Fruit fly (Drosophila melanogaster) whole organism, embryonic: ENCODE results near the gene sti.

Experiments used
- Aef1 ChIP-seq: fragments of 200-800 bp; sonication (Bioruptor generic); IDR thresholded peaks from 3 replicates; pipeline ENCODE4 v1.3.6; 2022; ENCODE audit warnings: missing biosample characterization, missing genetic modification characterization
- CG1024 ChIP-seq: fragments of 200-800 bp; sonication (Bioruptor generic); IDR thresholded peaks from 2 replicates; pipeline ENCODE4 v1.3.6; 2022; ENCODE audit warnings: missing biosample characterization, missing genetic modification characterization
- CG12104 ChIP-seq: fragments of 200-800 bp; sonication (Bioruptor generic); optimal IDR thresholded peaks from 3 replicates; lab custom pipeline; 2016; ENCODE audit warnings: missing biosample characterization, missing genetic modification characterization
- CG1233 ChIP-seq: fragments of 200-800 bp; sonication (Bioruptor generic); optimal IDR thresholded peaks from 4 replicates; lab custom pipeline; 2018; ENCODE audit warnings: missing biosample characterization, mild to moderate bottlenecking, missing genetic modification characterization
- CG13296 ChIP-seq: fragments of 200-800 bp; sonication (Bioruptor generic); optimal IDR thresholded peaks from 3 replicates; lab custom pipeline; 2018; ENCODE audit warnings: missing biosample characterization, mild to moderate bottlenecking, missing genetic modification characterization
- CG15011 ChIP-seq: fragments of 200-800 bp; sonication (Bioruptor generic); optimal IDR thresholded peaks from 3 replicates; lab custom pipeline; 2018; ENCODE audit warnings: missing biosample characterization, mild to moderate bottlenecking, missing genetic modification characterization
- CG15696 ChIP-seq: fragments of 200-800 bp; sonication (Bioruptor generic); optimal IDR thresholded peaks from 2 replicates; lab custom pipeline; 2019; ENCODE audit warnings: missing biosample characterization, mild to moderate bottlenecking, missing genetic modification characterization, moderate library complexity
- CG18011 ChIP-seq: fragments of 200-800 bp; sonication (Bioruptor generic); optimal IDR thresholded peaks from 2 replicates; lab custom pipeline; 2017; ENCODE audit warnings: missing biosample characterization, missing genetic modification characterization, mild to moderate bottlenecking, moderate library complexity, missing genotype
- CG18619 ChIP-seq: fragments of 200-800 bp; sonication (Bioruptor generic); optimal IDR thresholded peaks from 3 replicates; lab custom pipeline; 2017; ENCODE audit warnings: missing biosample characterization, mild to moderate bottlenecking, missing genetic modification characterization
- CG2116 ChIP-seq: fragments of 200-800 bp; sonication (Bioruptor generic); optimal IDR thresholded peaks from 3 replicates; lab custom pipeline; 2018; ENCODE audit warnings: missing biosample characterization, mild to moderate bottlenecking, missing genetic modification characterization
- CG2129 ChIP-seq: fragments of 200-800 bp; sonication (Bioruptor generic); IDR thresholded peaks from 2 replicates; pipeline ENCODE4 v1.3.6; 2022; ENCODE audit warnings: missing biosample characterization, missing genetic modification characterization; ENCODE audit not compliant: partially characterized antibody
- CG3163 ChIP-seq: fragments of 200-800 bp; sonication (Bioruptor generic); optimal IDR thresholded peaks from 3 replicates; lab custom pipeline; 2016; ENCODE audit warnings: missing biosample characterization, missing genetic modification characterization
- CG32767 ChIP-seq: fragments of 200-800 bp; sonication (Bioruptor generic); IDR thresholded peaks from 2 replicates; pipeline ENCODE4 v1.3.6; 2022; ENCODE audit warnings: missing biosample characterization, missing genetic modification characterization
- CG7372 ChIP-seq: fragments of 200-800 bp; sonication (Bioruptor generic); IDR thresholded peaks from 2 replicates; pipeline ENCODE4 v1.3.6; 2022; ENCODE audit warnings: missing biosample characterization, missing genetic modification characterization
- CG9215 ChIP-seq: fragments of 200-800 bp; sonication (Bioruptor generic); IDR thresholded peaks from 2 replicates; pipeline ENCODE4 v1.3.6; 2022; ENCODE audit warnings: missing biosample characterization, missing genetic modification characterization
- CoRest ChIP-seq: fragments of 200-800 bp; sonication (Bioruptor generic); optimal IDR thresholded peaks from 3 replicates; lab custom pipeline; 2018; ENCODE audit warnings: missing biosample characterization, mild to moderate bottlenecking, missing genetic modification characterization, moderate library complexity
- CrebB ChIP-seq: fragments of 200-800 bp; sonication (Bioruptor generic); optimal IDR thresholded peaks from 3 replicates; lab custom pipeline; 2018; ENCODE audit warnings: missing biosample characterization, mild to moderate bottlenecking, missing genetic modification characterization
- Dbx ChIP-seq: fragments of 200-800 bp; sonication (Bioruptor generic); IDR thresholded peaks from 3 replicates; pipeline ENCODE4 v1.3.6; 2022; ENCODE audit warnings: missing biosample characterization, missing genetic modification characterization
- Eip74EF ChIP-seq, 2 experiments: fragments of 200-800 bp in 1 of 2; fragments of >200 bp in 1 of 2; sonication (Bioruptor generic) in 1 of 2; optimal IDR thresholded peaks; 2 replicates each; lab custom pipeline; 2017 to 2019; ENCODE audit warnings: missing biosample characterization in 2 of 2, missing genetic modification characterization in 2 of 2, mild to moderate bottlenecking in 1 of 2, moderate library complexity in 1 of 2
- Fer3 ChIP-seq: fragments of 200-800 bp; sonication (Bioruptor generic); optimal IDR thresholded peaks from 2 replicates; lab custom pipeline; 2018; ENCODE audit warnings: missing biosample characterization, mild to moderate bottlenecking, missing genetic modification characterization, moderate library complexity
- H2.0 ChIP-seq: fragments of 200-800 bp; sonication (Bioruptor generic); IDR thresholded peaks from 2 replicates; pipeline ENCODE4 v1.3.6; 2022; ENCODE audit warnings: missing biosample characterization, missing genetic modification characterization
- Spps ChIP-seq: fragments of 200-800 bp; sonication (Bioruptor generic); optimal IDR thresholded peaks from 2 replicates; lab custom pipeline; 2018; ENCODE audit warnings: missing biosample characterization, mild to moderate bottlenecking, missing genetic modification characterization
- TFAM ChIP-seq: fragments of 200-800 bp; sonication (Bioruptor generic); optimal IDR thresholded peaks from 2 replicates; lab custom pipeline; 2017; ENCODE audit warnings: missing biosample characterization, missing genetic modification characterization, inconsistent platforms
- Vsx1 ChIP-seq: fragments of 200-800 bp; sonication (Bioruptor generic); optimal IDR thresholded peaks from 2 replicates; lab custom pipeline; 2017; ENCODE audit warnings: missing biosample characterization, mild to moderate bottlenecking, missing genetic modification characterization, missing genetic modification reagents
- abd-A ChIP-seq: fragments of 200-800 bp; sonication (Bioruptor generic); optimal IDR thresholded peaks from 3 replicates; lab custom pipeline; 2019; ENCODE audit warnings: missing biosample characterization, mild to moderate bottlenecking, missing genetic modification characterization, moderate library complexity
- br ChIP-seq: fragments of >200 bp; optimal IDR thresholded peaks from 2 replicates; lab custom pipeline; 2017
- ci ChIP-seq: fragments of 200-800 bp; sonication (Bioruptor generic); IDR thresholded peaks from 3 replicates; pipeline ENCODE4 v1.3.6; 2022; ENCODE audit warnings: missing biosample characterization, missing genetic modification characterization
- corto ChIP-seq: fragments of 200-800 bp; sonication (Bioruptor generic); optimal IDR thresholded peaks from 2 replicates; lab custom pipeline; 2016; ENCODE audit warnings: missing biosample characterization, mild to moderate bottlenecking, missing genetic modification characterization, moderate library complexity
- danr ChIP-seq: fragments of 200-800 bp; sonication (Bioruptor generic); IDR thresholded peaks from 2 replicates; pipeline ENCODE4 v1.3.6; 2022; ENCODE audit warnings: missing biosample characterization, missing genetic modification characterization
- ems ChIP-seq: fragments of 200-800 bp; sonication (Bioruptor generic); optimal IDR thresholded peaks from 3 replicates; lab custom pipeline; 2016; ENCODE audit warnings: missing biosample characterization, missing genetic modification characterization
- en ChIP-seq: fragments of 200-800 bp; sonication (Bioruptor generic); optimal IDR thresholded peaks from 2 replicates; lab custom pipeline; 2016; ENCODE audit warnings: missing biosample characterization, missing genetic modification characterization
- eve ChIP-seq, 2 experiments: fragments of >200 bp; optimal IDR thresholded peaks; 2 replicates each; lab custom pipeline; 2017; ENCODE audit warnings: missing biosample characterization in 2 of 2, missing genetic modification characterization in 2 of 2
- fd64A ChIP-seq: fragments of 200-800 bp; sonication (Bioruptor generic); optimal IDR thresholded peaks from 3 replicates; lab custom pipeline; 2018; ENCODE audit warnings: missing biosample characterization, mild to moderate bottlenecking, missing genetic modification characterization
- fu2 ChIP-seq: fragments of 200-800 bp; sonication (Bioruptor generic); optimal IDR thresholded peaks from 2 replicates; lab custom pipeline; 2016; ENCODE audit warnings: missing biosample characterization, missing genetic modification characterization
- gcm2 ChIP-seq: fragments of 200-800 bp; sonication (Bioruptor generic); optimal IDR thresholded peaks from 2 replicates; lab custom pipeline; 2016; ENCODE audit warnings: missing biosample characterization, missing genetic modification characterization
- gem ChIP-seq: fragments of 200-800 bp; sonication (Bioruptor generic); optimal IDR thresholded peaks from 2 replicates; lab custom pipeline; 2019; ENCODE audit warnings: missing biosample characterization, mild to moderate bottlenecking, missing genetic modification characterization, moderate library complexity
- grn ChIP-seq: fragments of 200-800 bp; sonication (Bioruptor generic); optimal IDR thresholded peaks from 3 replicates; lab custom pipeline; 2017; ENCODE audit warnings: missing biosample characterization, missing genetic modification characterization
- gsb ChIP-seq: fragments of 200-800 bp; sonication (Bioruptor generic); IDR thresholded peaks from 2 replicates; pipeline ENCODE4 v1.3.6; 2022; ENCODE audit warnings: missing biosample characterization, missing genetic modification characterization
- hth ChIP-seq: fragments of >200 bp; optimal IDR thresholded peaks from 2 replicates; lab custom pipeline; 2017; ENCODE audit warnings: inconsistent platforms
- ken ChIP-seq: fragments of 200-800 bp; sonication (Bioruptor generic); IDR thresholded peaks from 3 replicates; pipeline ENCODE4 v1.3.6; 2022; ENCODE audit warnings: missing biosample characterization, missing genetic modification characterization
- klu ChIP-seq: fragments of 200-800 bp; sonication (Bioruptor generic); IDR thresholded peaks from 2 replicates; pipeline ENCODE4 v1.3.6; 2022; ENCODE audit warnings: missing biosample characterization, missing genetic modification characterization
- lmd ChIP-seq: fragments of 200-800 bp; sonication (Bioruptor generic); IDR thresholded peaks from 2 replicates; pipeline ENCODE4 v1.3.6; 2022; ENCODE audit warnings: missing biosample characterization, missing genetic modification characterization
- mam ChIP-seq: fragments of 200-800 bp; sonication (Bioruptor generic); optimal IDR thresholded peaks from 3 replicates; lab custom pipeline; 2016; ENCODE audit warnings: missing biosample characterization, missing genetic modification characterization
- oc ChIP-seq: fragments of 200-800 bp; sonication (Bioruptor generic); optimal IDR thresholded peaks from 2 replicates; lab custom pipeline; 2018; ENCODE audit warnings: missing biosample characterization, mild to moderate bottlenecking, missing genetic modification characterization, moderate library complexity
- psq ChIP-seq: fragments of 200-800 bp; sonication (Bioruptor generic); optimal IDR thresholded peaks from 2 replicates; lab custom pipeline; 2017; ENCODE audit warnings: missing biosample characterization, missing genetic modification characterization
- repo ChIP-seq: fragments of 200-800 bp; sonication (Bioruptor generic); optimal IDR thresholded peaks from 2 replicates; lab custom pipeline; 2016; ENCODE audit warnings: missing biosample characterization, missing genetic modification characterization
- tap ChIP-seq: fragments of 200-800 bp; optimal IDR thresholded peaks from 3 replicates; lab custom pipeline; 2019; ENCODE audit warnings: missing biosample characterization, mild to moderate bottlenecking, missing genetic modification characterization, moderate library complexity
- tll ChIP-seq, 2 experiments: fragments of 200-800 bp in 1 of 2; fragments of >200 bp in 1 of 2; sonication (Bioruptor generic) in 1 of 2; optimal IDR thresholded peaks; 2 replicates each; lab custom pipeline; 2017 to 2019; ENCODE audit warnings: missing biosample characterization in 2 of 2, missing genetic modification characterization in 2 of 2, mild to moderate bottlenecking in 1 of 2, moderate library complexity in 1 of 2
- vnd ChIP-seq: fragments of 200-800 bp; sonication (Bioruptor generic); IDR thresholded peaks from 3 replicates; pipeline ENCODE4 v1.3.6; 2022; ENCODE audit warnings: missing biosample characterization, missing genetic modification characterization; ENCODE audit not compliant: partially characterized antibody
- zen ChIP-seq: fragments of 200-800 bp; sonication (Bioruptor generic); optimal IDR thresholded peaks from 3 replicates; lab custom pipeline; 2018; ENCODE audit warnings: missing biosample characterization, mild to moderate bottlenecking, missing genetic modification characterization, moderate library complexity

sti gene

dm6 chr3L:12490418-12491035 lies 24.1 kb downstream of the sti start, which contains the start of gene CG10660 (continued):
- peak; percentile 12 for TF ChIP-seq CG3163
- peak; percentile 65 for TF ChIP-seq psq
- TF ChIP-seq br (lab: Kevin White, UChicago), result no peak
- TF ChIP-seq Fer3, result peak; percentile 81
- TF ChIP-seq klu (GFP tag; lab: Robert Waterston, UW), result peak; percentile 23; the same call in 1 of the 2 replicates
- TF ChIP-seq fu2 (GFP tag; lab: Kevin White, UChicago), result peak; percentile 50
- TF ChIP-seq gcm2 (GFP tag; lab: Kevin White, UChicago), result peak; percentile 69
- peak; percentile 94 for TF ChIP-seq gem (tag; lab: Kevin White, UChicago)
- TF ChIP-seq CG12104 (GFP tag; lab: Kevin White, UChicago), result peak; percentile 66
- TF ChIP-seq H2.0 (GFP tag; lab: Robert Waterston, UW), result peak; percentile 82
- peak; percentile 96 for TF ChIP-seq ci (GFP tag; lab: Robert Waterston, UW)
- no peak for TF ChIP-seq vnd (GFP tag; lab: Robert Waterston, UW)
- TF ChIP-seq corto, result peak; percentile 83
- TF ChIP-seq tll (GFP tag; optimal IDR thresholded peaks at IDR 0.05; lab: Kevin White, UChicago), result no peak
- peak; percentile 84 for TF ChIP-seq CrebB (tag; lab: Kevin White, UChicago)
- peak; percentile 79 for TF ChIP-seq CG15011 (GFP tag; lab: Kevin White, UChicago)
- peak; percentile 81 for TF ChIP-seq Aef1
- TF ChIP-seq CG13296 (GFP tag; lab: Kevin White, UChicago), result peak; percentile 52
- TF ChIP-seq CG32767, result peak; percentile 85
- no peak for TF ChIP-seq grn
- no peak for TF ChIP-seq CG2129
- no peak for TF ChIP-seq TFAM
- TF ChIP-seq mam (GFP tag; lab: Kevin White, UChicago), result peak; percentile 72
- TF ChIP-seq CG7372, result peak; percentile 64
- TF ChIP-seq oc (tag; lab: Kevin White, UChicago), result peak; percentile 92
- peak; percentile 74 for TF ChIP-seq Dbx (GFP tag; lab: Robert Waterston, UW)
- peak; percentile 83 for TF ChIP-seq lmd
- TF ChIP-seq CG18011 (GFP tag; lab: Kevin White, UChicago), result peak; percentile 73
- TF ChIP-seq en (GFP tag; lab: Kevin White, UChicago), result no peak
- peak; percentile 86 for TF ChIP-seq ken (GFP tag; lab: Robert Waterston, UW)
- TF ChIP-seq Vsx1, result peak; percentile 77
- peak; percentile 68 for TF ChIP-seq fd64A (GFP tag; lab: Kevin White, UChicago)
- peak; percentile 90 for TF ChIP-seq tap (tag; lab: Kevin White, UChicago)
- peak; percentile 87 for TF ChIP-seq CoRest
- TF ChIP-seq ems, result peak; percentile 61
- TF ChIP-seq CG9215 (GFP tag; lab: Robert Waterston, UW), result peak; percentile 46; the same call in 1 of the 2 replicates
- TF ChIP-seq hth, result no peak
- TF ChIP-seq eve (GFP tag; optimal IDR thresholded peaks at IDR 0.05; lab: Kevin White, UChicago), result peak in 1 of 2 experiments; percentile 94
- peak; percentile 12 for TF ChIP-seq CG15696 (tag; lab: Kevin White, UChicago)
- peak; percentile 86 for TF ChIP-seq CG1024
- peak; percentile 62; the same call in 1 of the 2 replicates for TF ChIP-seq danr (GFP tag; lab: Robert Waterston, UW)
- peak; percentile 65 for TF ChIP-seq gsb
- peak in 1 of 2 experiments; percentile 87 for TF ChIP-seq Eip74EF (GFP tag; optimal IDR thresholded peaks at IDR 0.05; lab: Kevin White, UChicago)
- TF ChIP-seq repo (GFP tag; lab: Kevin White, UChicago), result peak; percentile 35
- no peak for TF ChIP-seq abd-A (tag; lab: Kevin White, UChicago)
- peak; percentile 69 for TF ChIP-seq Spps (tag; lab: Kevin White, UChicago)
- peak; percentile 67 for TF ChIP-seq zen (tag; lab: Kevin White, UChicago)
- TF ChIP-seq CG2116 (GFP tag; lab: Kevin White, UChicago), result peak; percentile 54
- TF ChIP-seq CG1233 (GFP tag; lab: Kevin White, UChicago), result peak; percentile 79
- TF ChIP-seq CG18619, result peak; percentile 84
